Fruit fly (Drosophila melanogaster): Measurements from ENCODE around the gene Myb.

DNA sequence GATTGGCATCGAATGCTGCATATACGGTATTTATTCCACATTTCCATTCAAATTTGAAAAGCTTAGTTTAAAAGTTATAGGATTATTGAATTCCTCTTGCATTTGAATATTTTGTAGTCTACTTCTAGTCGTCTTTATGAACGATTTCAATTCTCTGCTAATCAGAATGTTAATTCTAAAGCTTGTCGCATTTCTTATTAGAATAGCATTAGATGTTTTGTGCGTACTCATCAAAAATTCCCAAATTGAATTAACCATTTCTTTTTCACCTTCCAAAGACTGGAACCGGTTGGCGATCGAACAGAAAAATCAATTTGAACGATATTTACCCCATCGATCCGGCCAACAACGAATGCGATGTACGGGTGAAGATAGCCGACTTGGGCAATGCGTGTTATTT is 17.6 kb downstream of the Myb start:
- TF ChIP-seq Lpt (GFP tag; optimal IDR thresholded peaks at IDR 0.05) (no peak), CG1602 (GFP tag; optimal IDR thresholded peaks at IDR 0.05) (no peak), cad (GFP tag; optimal IDR thresholded peaks at IDR 0.05) (no peak), ind (GFP tag; optimal IDR thresholded peaks at IDR 0.05) (no peak), jigr1 (GFP tag; IDR thresholded peaks at IDR 0.05) (no peak), Hmx (GFP tag; optimal IDR thresholded peaks at IDR 0.05) (no peak), Blimp-1 (GFP tag; optimal IDR thresholded peaks at IDR 0.05) (no peak), CG4820 (GFP tag; optimal IDR thresholded peaks at IDR 0.05) (no peak), pan (optimal IDR thresholded peaks at IDR 0.05) (no peak), pan (GFP tag; optimal IDR thresholded peaks at IDR 0.05 in 1 of 2, IDR thresholded peaks at IDR 0.05 in 1 of 2) (no peak), cg (GFP tag; optimal IDR thresholded peaks at IDR 0.05) (no peak), Dll (GFP tag; IDR thresholded peaks at IDR 0.05; ENCODE audit: partially characterized antibody) (no peak), unpg (GFP tag; optimal IDR thresholded peaks at IDR 0.05) (no peak), disco-r (GFP tag; optimal IDR thresholded peaks at IDR 0.05) (no peak), CG4730 (GFP tag; IDR thresholded peaks at IDR 0.05) (no peak)
